Worm (Caenorhabditis elegans): ENCODE data around the gene ZK816.3.

The ZK816.3 gene

DNA sequence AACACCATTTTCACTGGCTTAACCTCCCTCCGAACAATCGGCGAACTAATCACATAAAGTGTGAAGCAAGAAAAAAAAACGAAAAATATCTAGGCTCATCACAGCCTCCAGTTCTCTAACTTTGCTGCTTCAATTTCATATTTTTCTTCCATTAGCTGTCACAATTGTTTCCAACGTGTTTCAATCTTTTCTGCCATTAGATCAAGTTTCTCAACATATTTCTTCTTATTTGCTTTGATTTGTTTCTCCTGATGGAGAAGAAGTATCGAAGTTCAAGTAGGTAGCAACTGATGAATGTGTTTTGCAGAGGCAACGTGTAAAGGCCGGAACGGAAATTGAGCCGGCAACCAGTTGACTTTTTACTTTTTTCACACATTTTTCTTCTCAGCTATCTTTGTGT, 32.0 kb downstream of the ZK816.3 start, which contains the start of gene ZK563.7:
TSS of gene ZK563.7 (plus strand) at position 301 of the 400 bp plus-strand sequence.
- TF ChIP-seq nhr-85 (tag): peak; percentile 43
- no peak for TF ChIP-seq nhr-84 (tag; optimal IDR thresholded peaks at IDR 0.05)

DNA sequence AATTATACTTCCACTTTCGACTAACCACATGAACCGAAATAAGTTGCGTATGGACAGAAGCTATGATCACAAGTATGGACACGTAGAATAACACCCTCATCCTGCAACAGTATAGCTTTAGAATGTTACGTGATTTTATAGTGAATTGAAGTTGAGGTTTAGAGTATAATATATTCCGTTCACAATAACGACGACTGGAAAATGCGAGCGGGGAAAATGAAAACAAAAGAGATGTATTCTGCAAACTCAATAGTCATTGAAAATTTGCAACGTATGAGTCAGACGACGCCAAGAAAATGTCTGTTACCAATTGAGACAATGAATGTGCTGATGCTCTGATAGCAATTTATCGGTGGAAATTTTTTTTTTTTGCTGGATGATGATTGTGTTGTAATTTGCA, 37.2 kb downstream of the ZK816.3 start, which contains the start of gene acp-1:
TSS of gene acp-1 (minus strand) at position 101 of the 400 bp plus-strand sequence.
- TF ChIP-seq irx-1 (tag; optimal IDR thresholded peaks at IDR 0.05): no peak
- no peak for TF ChIP-seq mab-9 (GFP tag; IDR thresholded peaks at IDR 0.05)
- TF ChIP-seq ceh-88 (GFP tag; IDR thresholded peaks at IDR 0.05): no peak
- TF ChIP-seq nhr-12 (tag; optimal IDR thresholded peaks at IDR 0.05): no peak
- TF ChIP-seq zag-1 (tag; optimal IDR thresholded peaks at IDR 0.05): no peak
- no peak for TF ChIP-seq hlh-4 (tag; optimal IDR thresholded peaks at IDR 0.05)
- no peak for TF ChIP-seq C04F5.9 (tag; optimal IDR thresholded peaks at IDR 0.05)
- no peak for TF ChIP-seq lin-13 (GFP tag; optimal IDR thresholded peaks at IDR 0.05)

DNA sequence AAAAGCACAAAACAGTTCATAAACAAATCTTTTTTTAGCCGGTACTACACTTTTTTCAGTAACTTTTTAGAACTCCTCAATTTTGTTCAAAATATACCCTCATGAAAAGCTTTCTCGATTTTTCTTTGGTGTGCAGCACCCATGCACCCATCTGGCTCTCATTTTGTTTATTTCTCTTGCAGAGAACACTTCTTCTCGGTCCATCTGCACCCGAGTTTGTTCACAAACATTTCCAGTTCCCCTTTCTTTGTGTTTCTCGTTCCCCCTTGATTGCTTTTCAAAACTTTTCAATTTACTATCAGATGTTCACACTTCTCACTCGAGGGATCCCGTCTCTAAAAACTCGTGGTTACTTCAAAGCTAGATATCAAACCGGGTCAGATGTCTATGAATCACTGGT, 45.4 kb downstream of the ZK816.3 start, which contains the start of gene slcf-2:
TSS of gene slcf-2 (plus strand) at position 301 of the 400 bp plus-strand sequence.
- TF ChIP-seq lin-35 (GFP tag; optimal IDR thresholded peaks at IDR 0.05) (no peak), dsc-1 (tag; optimal IDR thresholded peaks at IDR 0.05) (peak; percentile 71)

ce11 chrX:3396735-3397134, 48.5 kb downstream of the ZK816.3 start:
- no peak for TF ChIP-seq C04F5.9 (tag; optimal IDR thresholded peaks at IDR 0.05)
- TF ChIP-seq mep-1 (tag; optimal IDR thresholded peaks at IDR 0.05): no peak
- TF ChIP-seq blmp-1 (tag; optimal IDR thresholded peaks at IDR 0.05): peak; percentile 70
- TF ChIP-seq ets-5 (GFP tag; IDR thresholded peaks at IDR 0.05): no peak
- no peak for TF ChIP-seq nhr-85 (tag)
- TF ChIP-seq ces-1 (GFP tag; optimal IDR thresholded peaks at IDR 0.05): no peak
- no peak for TF ChIP-seq alr-1 (tag; optimal IDR thresholded peaks at IDR 0.05; ENCODE audit: borderline replicate concordance)
- TF ChIP-seq elt-2 (tag; optimal IDR thresholded peaks at IDR 0.05): no peak
